1 fruit fly cellular context compared by ENCODE assay signal in genomic region chr3R:9126902-9127625, dm6.
A peak's percentile ranks its signal among the peaks of the same experiment; 100 is the strongest.
TF ChIP-seq lines count a peak whose summit lies in the region.

No protein-coding gene starts in this region.

TF ChIP-seq in whole organism, embryonic, 481 proteins besides CTCF, POLR2A, EP300 and RAD21 (continued from another document and continues in another):
- TF ChIP-seq klu (GFP tag; IDR thresholded peaks at IDR 0.05; lab: Robert Waterston, UW) (no peak), CG3838 (GFP tag; optimal IDR thresholded peaks at IDR 0.05; lab: Kevin White, UChicago) (no peak), dimm (GFP tag; IDR thresholded peaks at IDR 0.05; lab: Robert Waterston, UW) (no peak), Ptx1 (GFP tag; IDR thresholded peaks at IDR 0.05; lab: Robert Waterston, UW) (0 out of 2 replicates have a peak, but pooled peaks have one; percentile 31), CG1792 (GFP tag; optimal IDR thresholded peaks at IDR 0.05; lab: Kevin White, UChicago) (peak; percentile 48), Lim3 (GFP tag; IDR thresholded peaks at IDR 0.05; lab: Robert Waterston, UW) (no peak; the same call in 1 of the 2 replicates), sens (GFP tag; lab: Kevin White, UChicago) (no peak), tll (GFP tag; optimal IDR thresholded peaks at IDR 0.05; lab: Kevin White, UChicago) (peak in 1 of 2 experiments; percentile 80), CG32772 (GFP tag; IDR thresholded peaks at IDR 0.05; lab: Robert Waterston, UW) (no peak), CG30020 (tag; optimal IDR thresholded peaks at IDR 0.05; lab: Kevin White, UChicago) (peak; percentile 19), emc (GFP tag; optimal IDR thresholded peaks at IDR 0.05; lab: Kevin White, UChicago) (no peak), dmrt11E (tag; optimal IDR thresholded peaks at IDR 0.05; lab: Kevin White, UChicago) (no peak), cas (GFP tag; IDR thresholded peaks at IDR 0.05; lab: Robert Waterston, UW) (no peak), CG8765 (GFP tag; IDR thresholded peaks at IDR 0.05; lab: Robert Waterston, UW) (no peak), Bgb (GFP tag; IDR thresholded peaks at IDR 0.05; lab: Robert Waterston, UW; ENCODE audit: partially characterized antibody) (no peak), fd96Cb (tag; optimal IDR thresholded peaks at IDR 0.05; lab: Kevin White, UChicago) (peak; percentile 21), CG33557 (GFP tag; optimal IDR thresholded peaks at IDR 0.05; lab: Kevin White, UChicago) (peak; percentile 41), Bteb2 (GFP tag; optimal IDR thresholded peaks at IDR 0.05; lab: Kevin White, UChicago) (no peak), Atf6 (GFP tag; IDR thresholded peaks at IDR 0.05; lab: Robert Waterston, UW) (peak; percentile 53; the same call in 1 of the 2 replicates), Atf3 (GFP tag; optimal IDR thresholded peaks at IDR 0.05; lab: Kevin White, UChicago) (no peak), CG30431 (GFP tag; optimal IDR thresholded peaks at IDR 0.05; lab: Kevin White, UChicago) (no peak), CG34422 (GFP tag; IDR thresholded peaks at IDR 0.05; lab: Robert Waterston, UW) (no peak), CG2202 (tag; optimal IDR thresholded peaks at IDR 0.05; lab: Kevin White, UChicago) (peak; percentile 1), CG11560 (tag; IDR thresholded peaks at IDR 0.05; lab: Robert Waterston, UW) (no peak), CG31441 (GFP tag; IDR thresholded peaks at IDR 0.05; lab: Robert Waterston, UW) (peak; percentile 68), Fer2 (tag; optimal IDR thresholded peaks at IDR 0.05; lab: Kevin White, UChicago) (peak; percentile 59), CG3281 (GFP tag; optimal IDR thresholded peaks at IDR 0.05; lab: Kevin White, UChicago) (peak; percentile 74), Gug (GFP tag; IDR thresholded peaks at IDR 0.05; lab: Robert Waterston, UW) (no peak), CG8281 (tag; optimal IDR thresholded peaks at IDR 0.05; lab: Kevin White, UChicago) (peak; percentile 46), lmd (GFP tag; IDR thresholded peaks at IDR 0.05; lab: Robert Waterston, UW) (no peak), ara (GFP tag; IDR thresholded peaks at IDR 0.05; lab: Robert Waterston, UW) (peak; percentile 62), Pdp1 (GFP tag; optimal IDR thresholded peaks at IDR 0.05; lab: Kevin White, UChicago) (no peak), ttk (GFP tag; IDR thresholded peaks at IDR 0.05; lab: Robert Waterston, UW) (no peak), CG17186 (GFP tag; optimal IDR thresholded peaks at IDR 0.05; lab: Kevin White, UChicago) (peak; percentile 53), CG11695 (GFP tag; IDR thresholded peaks at IDR 0.05; lab: Robert Waterston, UW) (0 out of 3 replicates have a peak, but pooled peaks have one; percentile 19), CG17802 (tag; optimal IDR thresholded peaks at IDR 0.05; lab: Kevin White, UChicago) (peak; percentile 12), CG17912 (GFP tag; optimal IDR thresholded peaks at IDR 0.05; lab: Kevin White, UChicago) (no peak), Hey (tag; optimal IDR thresholded peaks at IDR 0.05; lab: Kevin White, UChicago) (peak; percentile 41), E2f2 (GFP tag; IDR thresholded peaks at IDR 0.05; lab: Robert Waterston, UW) (peak; percentile 17; the same call in 1 of the 2 replicates), salm (tag; optimal IDR thresholded peaks at IDR 0.05; lab: Kevin White, UChicago) (peak; percentile 51), CG5180 (GFP tag; optimal IDR thresholded peaks at IDR 0.05; lab: Kevin White, UChicago) (peak; percentile 79), CG9609 (GFP tag; optimal IDR thresholded peaks at IDR 0.05; lab: Kevin White, UChicago) (no peak), NC2β (GFP tag; optimal IDR thresholded peaks at IDR 0.05; lab: Kevin White, UChicago) (peak; percentile 35), ap (GFP tag; IDR thresholded peaks at IDR 0.05; lab: Robert Waterston, UW) (peak; percentile 36; the same call in 1 of the 2 replicates), Eip74EF (GFP tag; optimal IDR thresholded peaks at IDR 0.05; lab: Kevin White, UChicago) (no peak), Med (GFP tag; lab: Kevin White, UChicago) (peak; percentile 22), CG7987 (GFP tag; optimal IDR thresholded peaks at IDR 0.05; lab: Kevin White, UChicago) (peak; percentile 88), CG6683 (GFP tag; optimal IDR thresholded peaks at IDR 0.05; lab: Kevin White, UChicago) (peak; percentile 57), CG8359 (GFP tag; optimal IDR thresholded peaks at IDR 0.05; lab: Kevin White, UChicago; ENCODE audit: borderline replicate concordance) (peak; percentile 67), CG6175 (GFP tag; IDR thresholded peaks at IDR 0.05; lab: Robert Waterston, UW) (0 out of 3 replicates have a peak, but pooled peaks have one; percentile 20), CG11398 (GFP tag; optimal IDR thresholded peaks at IDR 0.05; lab: Kevin White, UChicago) (no peak), chif (GFP tag; optimal IDR thresholded peaks at IDR 0.05; lab: Kevin White, UChicago) (peak in 1 of 2 experiments; percentile 9), unc-4 (GFP tag; IDR thresholded peaks at IDR 0.05; lab: Robert Waterston, UW; ENCODE audit: partially characterized antibody) (no peak), CG4707 (GFP tag; optimal IDR thresholded peaks at IDR 0.05; lab: Kevin White, UChicago) (peak; percentile 36), peb (GFP tag; IDR thresholded peaks at IDR 0.05; lab: Robert Waterston, UW) (no peak), ind (GFP tag; optimal IDR thresholded peaks at IDR 0.05; lab: Kevin White, UChicago) (no peak), nerfin-2 (GFP tag; IDR thresholded peaks at IDR 0.05; lab: Robert Waterston, UW; ENCODE audit: partially characterized antibody) (no peak), pfk (GFP tag; optimal IDR thresholded peaks at IDR 0.05; lab: Kevin White, UChicago) (peak; percentile 62), CG10959 (GFP tag; IDR thresholded peaks at IDR 0.05; lab: Robert Waterston, UW) (peak; percentile 51; the same call in 1 of the 2 replicates), CG14965 (GFP tag; optimal IDR thresholded peaks at IDR 0.05; lab: Kevin White, UChicago; ENCODE audit: borderline replicate concordance) (peak; percentile 16), CG3407 (GFP tag; optimal IDR thresholded peaks at IDR 0.05; lab: Kevin White, UChicago) (peak; percentile 68), pum (GFP tag; optimal IDR thresholded peaks at IDR 0.05; lab: Kevin White, UChicago) (peak; percentile 17), wek (GFP tag; optimal IDR thresholded peaks at IDR 0.05; lab: Kevin White, UChicago) (peak; percentile 76), CG15601 (tag; optimal IDR thresholded peaks at IDR 0.05; lab: Kevin White, UChicago) (peak; percentile 67), gem (tag; optimal IDR thresholded peaks at IDR 0.05; lab: Kevin White, UChicago) (peak; percentile 67), sr (GFP tag; IDR thresholded peaks at IDR 0.05; lab: Robert Waterston, UW) (0 out of 3 replicates have a peak, but pooled peaks have one; percentile 32), ase (GFP tag; IDR thresholded peaks at IDR 0.05; lab: Robert Waterston, UW) (no peak), aop (GFP tag; IDR thresholded peaks at IDR 0.05; lab: Robert Waterston, UW) (no peak), CG9727 (GFP tag; optimal IDR thresholded peaks at IDR 0.05; lab: Kevin White, UChicago) (peak; percentile 67), ATbp (GFP tag; optimal IDR thresholded peaks at IDR 0.05; lab: Kevin White, UChicago) (peak; percentile 89), tup (GFP tag; optimal IDR thresholded peaks at IDR 0.05; lab: Kevin White, UChicago) (no peak), CG6791 (GFP tag; IDR thresholded peaks at IDR 0.05; lab: Robert Waterston, UW; ENCODE audit: partially characterized antibody) (no peak), CG32767 (GFP tag; IDR thresholded peaks at IDR 0.05; lab: Robert Waterston, UW) (no peak), bbx (GFP tag; IDR thresholded peaks at IDR 0.05; lab: Robert Waterston, UW; ENCODE audit: partially characterized antibody) (no peak), HHEX (GFP tag; optimal IDR thresholded peaks at IDR 0.05; lab: Kevin White, UChicago) (peak; percentile 77), kay (GFP tag; optimal IDR thresholded peaks at IDR 0.05; lab: Kevin White, UChicago) (no peak), CG18599 (GFP tag; optimal IDR thresholded peaks at IDR 0.05; lab: Kevin White, UChicago) (peak; percentile 81), Mes4 (GFP tag; optimal IDR thresholded peaks at IDR 0.05; lab: Kevin White, UChicago) (no peak), Dad (GFP tag; optimal IDR thresholded peaks at IDR 0.05; lab: Kevin White, UChicago) (no peak), kah (GFP tag; optimal IDR thresholded peaks at IDR 0.05; lab: Kevin White, UChicago) (peak; percentile 52), CG8478 (optimal IDR thresholded peaks at IDR 0.05; lab: Kevin White, UChicago) (no peak), sd (tag; optimal IDR thresholded peaks at IDR 0.05; lab: Kevin White, UChicago) (peak; percentile 25), Bdp1 (GFP tag; optimal IDR thresholded peaks at IDR 0.05; lab: Kevin White, UChicago) (no peak), CG15269 (tag; optimal IDR thresholded peaks at IDR 0.05; lab: Kevin White, UChicago) (peak; percentile 36), wdn (GFP tag; IDR thresholded peaks at IDR 0.05; lab: Robert Waterston, UW) (no peak), hth (optimal IDR thresholded peaks at IDR 0.05; lab: Kevin White, UChicago) (no peak), cato (GFP tag; optimal IDR thresholded peaks at IDR 0.05; lab: Kevin White, UChicago; ENCODE audit: borderline replicate concordance) (no peak), CG10654 (GFP tag; optimal IDR thresholded peaks at IDR 0.05; lab: Kevin White, UChicago) (peak; percentile 60), sob (GFP tag; IDR thresholded peaks at IDR 0.05; lab: Robert Waterston, UW) (peak; percentile 78), zf30C (GFP tag; optimal IDR thresholded peaks at IDR 0.05; lab: Kevin White, UChicago) (no peak), CG14667 (GFP tag; IDR thresholded peaks at IDR 0.05; lab: Robert Waterston, UW) (no peak), CG34376 (GFP tag; optimal IDR thresholded peaks at IDR 0.05; lab: Kevin White, UChicago) (peak; percentile 49), CG1529 (GFP tag; optimal IDR thresholded peaks at IDR 0.05; lab: Kevin White, UChicago) (peak; percentile 47), trh (GFP tag; optimal IDR thresholded peaks at IDR 0.05; lab: Kevin White, UChicago) (no peak), CG32532 (GFP tag; IDR thresholded peaks at IDR 0.05; lab: Robert Waterston, UW) (no peak; the same call in 1 of the 2 replicates), CG1647 (GFP tag; optimal IDR thresholded peaks at IDR 0.05; lab: Kevin White, UChicago) (peak; percentile 17), CG12071 (GFP tag; optimal IDR thresholded peaks at IDR 0.05; lab: Kevin White, UChicago) (peak; percentile 86), fu2 (GFP tag; optimal IDR thresholded peaks at IDR 0.05; lab: Kevin White, UChicago) (no peak), D19A (tag; optimal IDR thresholded peaks at IDR 0.05; lab: Kevin White, UChicago) (peak; percentile 51), Rx (GFP tag; IDR thresholded peaks at IDR 0.05; lab: Robert Waterston, UW) (no peak), B-H1 (GFP tag; IDR thresholded peaks at IDR 0.05; lab: Robert Waterston, UW) (no peak; the same call in 2 of the 3 replicates), gcm (GFP tag; optimal IDR thresholded peaks at IDR 0.05; lab: Kevin White, UChicago) (peak; percentile 67), C15 (GFP tag; IDR thresholded peaks at IDR 0.05; lab: Robert Waterston, UW) (no peak), CG6654 (GFP tag; optimal IDR thresholded peaks at IDR 0.05; lab: Kevin White, UChicago) (no peak), h (optimal IDR thresholded peaks at IDR 0.05; lab: Kevin White, UChicago) (no peak), CG2875 (GFP tag; optimal IDR thresholded peaks at IDR 0.05; lab: Kevin White, UChicago) (peak; percentile 69), CG31388 (GFP tag; optimal IDR thresholded peaks at IDR 0.05; lab: Kevin White, UChicago) (no peak), twi (tag; optimal IDR thresholded peaks at IDR 0.05; lab: Kevin White, UChicago) (no peak), Mad (GFP tag; optimal IDR thresholded peaks at IDR 0.05; lab: Kevin White, UChicago) (no peak), Nf-YC (tag; optimal IDR thresholded peaks at IDR 0.05; lab: Kevin White, UChicago) (peak; percentile 38), sqz (GFP tag; optimal IDR thresholded peaks at IDR 0.05; lab: Kevin White, UChicago) (peak; percentile 71), NC2α (GFP tag; optimal IDR thresholded peaks at IDR 0.05; lab: Kevin White, UChicago) (no peak), tio (GFP tag; optimal IDR thresholded peaks at IDR 0.05; lab: Kevin White, UChicago) (no peak), CG14441 (GFP tag; IDR thresholded peaks at IDR 0.05; lab: Robert Waterston, UW) (0 out of 2 replicates have a peak, but pooled peaks have one; percentile 17), CG1024 (GFP tag; IDR thresholded peaks at IDR 0.05; lab: Robert Waterston, UW) (peak; percentile 20; the same call in 1 of the 2 replicates), CG9817 (tag; optimal IDR thresholded peaks at IDR 0.05; lab: Kevin White, UChicago) (peak; percentile 18), Opbp (GFP tag; IDR thresholded peaks at IDR 0.05; lab: Robert Waterston, UW; ENCODE audit: partially characterized antibody) (no peak), bowl (GFP tag; IDR thresholded peaks at IDR 0.05; lab: Robert Waterston, UW) (0 out of 2 replicates have a peak, but pooled peaks have one; percentile 26), Abd-B (GFP tag; optimal IDR thresholded peaks at IDR 0.05; lab: Kevin White, UChicago) (no peak), Dp (GFP tag; optimal IDR thresholded peaks at IDR 0.05; lab: Kevin White, UChicago) (no peak), Chrac-16 (GFP tag; optimal IDR thresholded peaks at IDR 0.05; lab: Kevin White, UChicago) (no peak), ab (GFP tag; optimal IDR thresholded peaks at IDR 0.05; lab: Kevin White, UChicago) (no peak), Adf1 (GFP tag; IDR thresholded peaks at IDR 0.05; lab: Robert Waterston, UW) (no peak), abd-A (tag; optimal IDR thresholded peaks at IDR 0.05; lab: Kevin White, UChicago) (no peak), CG7271 (tag; optimal IDR thresholded peaks at IDR 0.05; lab: Kevin White, UChicago) (peak; percentile 49), E2f1 (GFP tag; IDR thresholded peaks at IDR 0.05; lab: Robert Waterston, UW) (no peak), shn (GFP tag; optimal IDR thresholded peaks at IDR 0.05; lab: Kevin White, UChicago) (no peak), ERR (GFP tag; optimal IDR thresholded peaks at IDR 0.05; lab: Kevin White, UChicago) (no peak), CG8388 (GFP tag; optimal IDR thresholded peaks at IDR 0.05; lab: Kevin White, UChicago) (peak; percentile 20), da (GFP tag; optimal IDR thresholded peaks at IDR 0.05; lab: Kevin White, UChicago) (no peak), CG10147 (GFP tag; optimal IDR thresholded peaks at IDR 0.05; lab: Kevin White, UChicago) (peak; percentile 61), caup (GFP tag; optimal IDR thresholded peaks at IDR 0.05; lab: Kevin White, UChicago; ENCODE audit: severe bottlenecking) (peak; percentile 62), MESR4 (GFP tag; optimal IDR thresholded peaks at IDR 0.05; lab: Kevin White, UChicago) (no peak)
